Fruit fly (Drosophila melanogaster): Measurements from ENCODE around the gene Tpl94D.

Tpl94D gene

DNA sequence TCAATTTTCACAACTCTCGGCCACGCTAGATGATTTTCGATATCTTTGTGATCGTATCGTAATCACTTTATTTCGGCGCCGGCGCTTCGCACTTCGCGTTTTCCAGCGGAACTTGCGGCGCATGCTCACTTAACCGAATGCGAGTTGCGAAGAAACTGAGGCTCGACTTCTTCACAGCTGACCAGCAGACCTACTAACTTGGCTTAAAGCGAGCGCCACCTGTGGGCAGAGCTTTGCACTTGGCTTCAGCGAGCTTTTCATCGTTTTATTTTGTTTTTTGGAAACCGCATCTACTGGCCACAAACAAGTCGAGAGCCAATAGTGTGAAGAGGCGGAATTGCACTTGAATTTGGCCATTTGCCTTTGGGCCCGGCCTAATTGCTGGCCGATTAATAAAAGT is 44.3 kb downstream of the Tpl94D start, which contains the start of gene CG34375 (continued):
- TF ChIP-seq Antp (GFP tag; optimal IDR thresholded peaks at IDR 0.05) (no peak), bcd (GFP tag; optimal IDR thresholded peaks at IDR 0.05) (no peak), Bgb (GFP tag; IDR thresholded peaks at IDR 0.05; ENCODE audit: partially characterized antibody) (0 out of 2 replicates have a peak, but pooled peaks have one; percentile 10), kni (GFP tag; optimal IDR thresholded peaks at IDR 0.05) (no peak), Hmr (GFP tag; optimal IDR thresholded peaks at IDR 0.05) (no peak), Ptx1 (GFP tag; IDR thresholded peaks at IDR 0.05) (no peak), klu (GFP tag; IDR thresholded peaks at IDR 0.05) (no peak), oc (tag; optimal IDR thresholded peaks at IDR 0.05) (peak; percentile 19), vnd (GFP tag; IDR thresholded peaks at IDR 0.05; ENCODE audit: partially characterized antibody) (no peak), yki (optimal IDR thresholded peaks at IDR 0.05) (no peak), Xbp1 (GFP tag; optimal IDR thresholded peaks at IDR 0.05) (no peak), HLH54F (GFP tag; optimal IDR thresholded peaks at IDR 0.05) (no peak), Trl (optimal IDR thresholded peaks at IDR 0.05) (no peak), Trl (GFP tag; optimal IDR thresholded peaks at IDR 0.05) (no peak), chn (GFP tag; optimal IDR thresholded peaks at IDR 0.05) (no peak), CG3726 (GFP tag; IDR thresholded peaks at IDR 0.05) (no peak), HHEX (GFP tag; optimal IDR thresholded peaks at IDR 0.05) (no peak), Scr (GFP tag; IDR thresholded peaks at IDR 0.05; ENCODE audit: partially characterized antibody) (no peak)

DNA sequence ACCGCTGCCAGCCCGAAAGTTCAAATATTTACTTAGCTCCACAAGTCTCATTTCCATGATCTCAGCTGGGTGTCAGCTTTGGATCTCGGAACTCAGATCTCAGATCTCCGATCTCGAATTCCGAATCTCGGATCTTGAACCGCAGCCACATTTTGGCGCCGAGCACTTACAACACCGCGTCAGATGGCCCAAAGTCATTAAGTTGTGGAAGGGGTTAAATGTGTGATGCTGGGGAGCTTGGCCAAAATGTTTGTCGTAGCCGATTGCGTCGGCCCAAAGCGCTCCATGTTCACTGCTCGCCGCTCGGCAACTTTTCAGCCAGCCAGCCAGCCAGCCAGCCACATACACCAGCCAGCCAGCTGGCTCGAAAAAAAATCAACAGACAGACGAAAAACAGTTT is 45.9 kb downstream of the Tpl94D start, which contains the start of gene CG6688:
CG6688 (plus strand) TSS at position 396 of the 400 bp plus-strand sequence.
- TF ChIP-seq org-1 (GFP tag; optimal IDR thresholded peaks at IDR 0.05) (no peak), Eip74EF (GFP tag; optimal IDR thresholded peaks at IDR 0.05) (peak in 1 of 2 experiments; percentile 8), disco-r (GFP tag; optimal IDR thresholded peaks at IDR 0.05) (no peak), ems (GFP tag; optimal IDR thresholded peaks at IDR 0.05) (no peak), eve (GFP tag; optimal IDR thresholded peaks at IDR 0.05) (no peak), CG10431 (GFP tag; optimal IDR thresholded peaks at IDR 0.05) (no peak), Jarid2 (GFP tag; optimal IDR thresholded peaks at IDR 0.05) (no peak), Nf-YB (GFP tag; optimal IDR thresholded peaks at IDR 0.05) (no peak), Dp (GFP tag; optimal IDR thresholded peaks at IDR 0.05) (no peak), CG8281 (tag; optimal IDR thresholded peaks at IDR 0.05) (no peak), CG11085 (GFP tag; IDR thresholded peaks at IDR 0.05) (no peak), NfI (GFP tag; optimal IDR thresholded peaks at IDR 0.05) (no peak), NFAT (GFP tag; IDR thresholded peaks at IDR 0.05) (no peak), PHDP (tag; optimal IDR thresholded peaks at IDR 0.05) (no peak), sens-2 (GFP tag; IDR thresholded peaks at IDR 0.05) (no peak), CG42726 (GFP tag; IDR thresholded peaks at IDR 0.05; ENCODE audit: partially characterized antibody) (no peak), jigr1 (GFP tag; IDR thresholded peaks at IDR 0.05) (no peak), mirr (GFP tag; optimal IDR thresholded peaks at IDR 0.05) (peak; percentile 20), ssp (GFP tag; IDR thresholded peaks at IDR 0.05) (no peak), Xbp1 (GFP tag; optimal IDR thresholded peaks at IDR 0.05) (no peak), Adf1 (GFP tag; IDR thresholded peaks at IDR 0.05) (no peak), sd (tag; optimal IDR thresholded peaks at IDR 0.05) (peak; percentile 90), CG12659 (GFP tag; optimal IDR thresholded peaks at IDR 0.05) (no peak), B-H1 (GFP tag; IDR thresholded peaks at IDR 0.05) (no peak), CG2712 (tag; optimal IDR thresholded peaks at IDR 0.05) (no peak), CG7987 (GFP tag; optimal IDR thresholded peaks at IDR 0.05) (peak; percentile 19), h (optimal IDR thresholded peaks at IDR 0.05) (no peak), chinmo (GFP tag; IDR thresholded peaks at IDR 0.05; ENCODE audit: partially characterized antibody) (peak; percentile 82; the same call in 3 of the 4 replicates), CG13287 (GFP tag; IDR thresholded peaks at IDR 0.05; ENCODE audit: partially characterized antibody) (no peak), CG15514 (GFP tag; optimal IDR thresholded peaks at IDR 0.05) (no peak), al (GFP tag; IDR thresholded peaks at IDR 0.05) (no peak), Doc3 (GFP tag; IDR thresholded peaks at IDR 0.05; ENCODE audit: partially characterized antibody) (no peak), CG15269 (tag; optimal IDR thresholded peaks at IDR 0.05) (peak; percentile 41), abd-A (tag; optimal IDR thresholded peaks at IDR 0.05) (peak; percentile 29)

Data from whole organism, embryonic.